Worm (Caenorhabditis elegans): ENCODE measurements around the gene npr-3.

DNA sequence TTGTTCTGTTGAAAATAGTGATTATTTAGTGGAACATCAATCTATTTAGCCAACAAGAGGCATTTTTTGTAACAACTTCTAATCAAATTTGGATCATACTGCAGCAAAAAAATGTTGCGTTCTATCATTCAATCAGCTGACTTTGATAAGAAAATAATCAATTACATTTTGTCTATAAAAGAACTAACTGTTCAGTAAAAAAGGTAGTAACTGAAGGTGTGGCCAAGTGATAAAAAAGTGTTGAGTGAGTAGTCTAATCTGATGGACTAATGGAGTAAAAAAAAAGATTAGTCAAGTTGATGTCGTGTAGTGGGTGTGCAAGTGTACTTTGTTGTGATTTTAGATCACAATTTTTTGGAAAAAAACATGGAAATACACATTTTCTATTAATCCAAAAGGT, 32.6 kb downstream of the npr-3 start:
- TF ChIP-seq tbx-2 (tag; optimal IDR thresholded peaks at IDR 0.05) (no peak), nhr-11 (tag; optimal IDR thresholded peaks at IDR 0.05) (no peak), che-1 (tag; optimal IDR thresholded peaks at IDR 0.05) (no peak), ttx-3 (tag; optimal IDR thresholded peaks at IDR 0.05) (no peak), ceh-24 (tag; optimal IDR thresholded peaks at IDR 0.05) (no peak), elt-2 (tag; optimal IDR thresholded peaks at IDR 0.05) (no peak), lin-11 (tag; optimal IDR thresholded peaks at IDR 0.05) (no peak), pqm-1 (tag; optimal IDR thresholded peaks at IDR 0.05) (no peak), nfya-1 (tag; optimal IDR thresholded peaks at IDR 0.05) (no peak), npax-4 (tag; optimal IDR thresholded peaks at IDR 0.05) (no peak), fkh-10 (GFP tag; optimal IDR thresholded peaks at IDR 0.05) (no peak), pag-3 (tag; optimal IDR thresholded peaks at IDR 0.05; ENCODE audit: borderline replicate concordance) (no peak)
